Fruit fly (Drosophila melanogaster): ENCODE data around the gene corn.

- no peak for TF ChIP-seq insv (optimal IDR thresholded peaks at IDR 0.05)
- no peak for TF ChIP-seq ttk (optimal IDR thresholded peaks at IDR 0.05)
- TF ChIP-seq Sin3A (optimal IDR thresholded peaks at IDR 0.05): no peak
- no peak for TF ChIP-seq psq (optimal IDR thresholded peaks at IDR 0.05)
- no peak for TF ChIP-seq h (optimal IDR thresholded peaks at IDR 0.05)
- TF ChIP-seq Myc (optimal IDR thresholded peaks at IDR 0.05): no peak
Measured at dm6 chr3L:7131447-7131983, 25.4 kb downstream of the corn start, which contains the start of gene Acbp2.
